Fruit fly (Drosophila melanogaster) whole organism, embryonic: Measurements from ENCODE around the gene CG13481.

ENCODE experiments used
- CG11247 ChIP-seq: fragments of 200-800 bp; sonication (Bioruptor generic); IDR thresholded peaks from 2 replicates; pipeline ENCODE4 v1.3.6; 2022; ENCODE audit warnings: missing biosample characterization, missing genetic modification characterization
- CG11504 ChIP-seq: fragments of 200-800 bp; sonication (Bioruptor generic); optimal IDR thresholded peaks from 3 replicates; lab custom pipeline; 2019; ENCODE audit warnings: missing biosample characterization, mild to moderate bottlenecking, missing genetic modification characterization, moderate library complexity
- CG1233 ChIP-seq: fragments of 200-800 bp; sonication (Bioruptor generic); optimal IDR thresholded peaks from 4 replicates; lab custom pipeline; 2018; ENCODE audit warnings: missing biosample characterization, mild to moderate bottlenecking, missing genetic modification characterization
- CG12391 ChIP-seq: fragments of 200-800 bp; sonication (Bioruptor generic); optimal IDR thresholded peaks from 3 replicates; lab custom pipeline; 2018; ENCODE audit warnings: missing biosample characterization, mild to moderate bottlenecking, missing genetic modification characterization, moderate library complexity
- CG13624 ChIP-seq: fragments of 200-800 bp; sonication (Bioruptor generic); optimal IDR thresholded peaks from 2 replicates; lab custom pipeline; 2016; ENCODE audit warnings: missing biosample characterization, missing genetic modification characterization
- CG13894 ChIP-seq: fragments of 200-800 bp; sonication (Bioruptor generic); optimal IDR thresholded peaks from 3 replicates; lab custom pipeline; 2018; ENCODE audit warnings: missing biosample characterization, mild to moderate bottlenecking, missing genetic modification characterization, moderate library complexity
- CG14667 ChIP-seq: fragments of 200-800 bp; sonication (Bioruptor generic); IDR thresholded peaks from 2 replicates; pipeline ENCODE4 v1.3.6; 2022; ENCODE audit warnings: missing biosample characterization, missing genetic modification characterization
- CG15479 ChIP-seq: fragments of 200-800 bp; sonication (Bioruptor generic); optimal IDR thresholded peaks from 3 replicates; lab custom pipeline; 2019; ENCODE audit warnings: missing biosample characterization, mild to moderate bottlenecking, missing genetic modification characterization, moderate library complexity
- CG15696 ChIP-seq: fragments of 200-800 bp; sonication (Bioruptor generic); optimal IDR thresholded peaks from 2 replicates; lab custom pipeline; 2019; ENCODE audit warnings: missing biosample characterization, mild to moderate bottlenecking, missing genetic modification characterization, moderate library complexity
- CG1603 ChIP-seq: fragments of 200-800 bp; sonication (Bioruptor generic); optimal IDR thresholded peaks from 2 replicates; lab custom pipeline; 2019; ENCODE audit warnings: missing biosample characterization, mild to moderate bottlenecking, missing genetic modification characterization, moderate library complexity
- CG17328 ChIP-seq: fragments of 200-800 bp; sonication (Bioruptor generic); IDR thresholded peaks from 2 replicates; pipeline ENCODE4 v1.3.6; 2022; ENCODE audit warnings: missing biosample characterization, missing genetic modification characterization
- CG17612 ChIP-seq: fragments of 200-800 bp; sonication (Bioruptor generic); IDR thresholded peaks from 2 replicates; pipeline ENCODE4 v1.3.6; 2022; ENCODE audit warnings: missing biosample characterization, missing genetic modification characterization
- CG18262 ChIP-seq: fragments of 200-800 bp; optimal IDR thresholded peaks from 3 replicates; lab custom pipeline; 2019; ENCODE audit warnings: missing biosample characterization, mild to moderate bottlenecking, missing genetic modification characterization, moderate library complexity
- CG31365 ChIP-seq: fragments of 200-800 bp; sonication (Bioruptor generic); optimal IDR thresholded peaks from 2 replicates; lab custom pipeline; 2018; ENCODE audit warnings: missing biosample characterization, mild to moderate bottlenecking, missing genetic modification characterization
- CG31388 ChIP-seq: fragments of 200-800 bp; sonication (Bioruptor generic); optimal IDR thresholded peaks from 2 replicates; lab custom pipeline; 2016; ENCODE audit warnings: missing biosample characterization, missing genetic modification characterization
- CG3163 ChIP-seq: fragments of 200-800 bp; sonication (Bioruptor generic); optimal IDR thresholded peaks from 3 replicates; lab custom pipeline; 2016; ENCODE audit warnings: missing biosample characterization, missing genetic modification characterization
- CG3281 ChIP-seq: fragments of 200-800 bp; sonication (Bioruptor generic); optimal IDR thresholded peaks from 3 replicates; lab custom pipeline; 2017; ENCODE audit warnings: missing biosample characterization, mild to moderate bottlenecking, missing genetic modification characterization
- CG33557 ChIP-seq: fragments of 200-800 bp; sonication (Bioruptor generic); optimal IDR thresholded peaks from 2 replicates; lab custom pipeline; 2019; ENCODE audit warnings: missing biosample characterization, mild to moderate bottlenecking, missing genetic modification characterization, moderate library complexity
- CG4617 ChIP-seq: fragments of 200-800 bp; sonication (Bioruptor generic); optimal IDR thresholded peaks from 3 replicates; lab custom pipeline; 2016; ENCODE audit warnings: missing biosample characterization, missing genetic modification characterization, borderline replicate concordance
- CG7839 ChIP-seq: fragments of 200-800 bp; sonication (Bioruptor generic); optimal IDR thresholded peaks from 3 replicates; lab custom pipeline; 2018; ENCODE audit warnings: missing biosample characterization, mild to moderate bottlenecking, missing genetic modification characterization, moderate library complexity
- CG8359 ChIP-seq: fragments of 200-800 bp; sonication (Bioruptor generic); optimal IDR thresholded peaks from 2 replicates; lab custom pipeline; 2017; ENCODE audit warnings: missing biosample characterization, mild to moderate bottlenecking, missing genetic modification characterization, borderline replicate concordance
- Dip2 ChIP-seq: fragments of 200-800 bp; sonication (Bioruptor generic); IDR thresholded peaks from 2 replicates; pipeline ENCODE4 v1.3.6; 2022; ENCODE audit warnings: missing biosample characterization, missing genetic modification characterization
- Dref ChIP-seq: fragments of 200-800 bp; sonication (Bioruptor generic); IDR thresholded peaks from 2 replicates; pipeline ENCODE4 v1.3.6; 2022; ENCODE audit warnings: missing biosample characterization, missing genetic modification characterization
- Ets65A ChIP-seq: fragments of 200-800 bp; sonication (Bioruptor generic); peaks from one replicate; lab custom pipeline; 2016; ENCODE audit warnings: missing biosample characterization, missing genetic modification characterization
- Gsc ChIP-seq: fragments of 200-800 bp; sonication (Bioruptor generic); IDR thresholded peaks from 2 replicates; pipeline ENCODE4 v1.3.6; 2022; ENCODE audit warnings: missing biosample characterization, missing genetic modification characterization
- H15 ChIP-seq: fragments of 200-800 bp; sonication (Bioruptor generic); IDR thresholded peaks from 3 replicates; pipeline ENCODE4 v1.3.6; 2022; ENCODE audit warnings: missing biosample characterization, missing genetic modification characterization
- HLH4C ChIP-seq: fragments of 200-800 bp; sonication (Bioruptor generic); IDR thresholded peaks from 3 replicates; pipeline ENCODE4 v1.3.6; 2022; ENCODE audit warnings: missing biosample characterization, missing genetic modification characterization; ENCODE audit not compliant: partially characterized antibody
- HmgZ ChIP-seq: fragments of 200-800 bp; sonication (Bioruptor generic); optimal IDR thresholded peaks from 2 replicates; lab custom pipeline; 2018; ENCODE audit warnings: missing biosample characterization, mild to moderate bottlenecking, missing genetic modification characterization
- Mad ChIP-seq: fragments of 200-800 bp; sonication (Bioruptor generic); optimal IDR thresholded peaks from 2 replicates; lab custom pipeline; 2016; ENCODE audit warnings: missing biosample characterization, missing genetic modification characterization
- Med ChIP-seq: fragments of 200-800 bp; sonication (Bioruptor generic); peaks from one replicate; lab custom pipeline; 2016; ENCODE audit warnings: missing biosample characterization, missing genetic modification characterization, mild to moderate bottlenecking, inconsistent platforms, moderate library complexity
- Poxn ChIP-seq: fragments of 200-800 bp; sonication (Bioruptor generic); IDR thresholded peaks from 2 replicates; pipeline ENCODE4 v1.3.6; 2022; ENCODE audit warnings: missing biosample characterization, missing genetic modification characterization
- Ptx1 ChIP-seq: fragments of 200-800 bp; sonication (Bioruptor generic); IDR thresholded peaks from 2 replicates; pipeline ENCODE4 v1.3.6; 2022; ENCODE audit warnings: missing biosample characterization, missing genetic modification characterization
- Scr ChIP-seq: fragments of 200-800 bp; sonication (Bioruptor generic); IDR thresholded peaks from 2 replicates; pipeline ENCODE4 v1.3.6; 2022; ENCODE audit warnings: missing biosample characterization, missing genetic modification characterization; ENCODE audit not compliant: partially characterized antibody
- TFAM ChIP-seq: fragments of 200-800 bp; sonication (Bioruptor generic); optimal IDR thresholded peaks from 2 replicates; lab custom pipeline; 2017; ENCODE audit warnings: missing biosample characterization, missing genetic modification characterization, inconsistent platforms
- ewg ChIP-seq: fragments of 200-800 bp; sonication (Bioruptor generic); optimal IDR thresholded peaks from 3 replicates; lab custom pipeline; 2017; ENCODE audit warnings: mild to moderate bottlenecking, missing biosample characterization, missing genetic modification reagents, missing genetic modification characterization
- fd102C ChIP-seq: fragments of 200-800 bp; sonication (Bioruptor generic); optimal IDR thresholded peaks from 2 replicates; lab custom pipeline; 2018; ENCODE audit warnings: missing biosample characterization, mild to moderate bottlenecking, missing genetic modification characterization, moderate library complexity
- hb ChIP-seq: fragments of 200-800 bp; sonication (Bioruptor generic); IDR thresholded peaks from 3 replicates; pipeline ENCODE4 v1.3.6; 2022; ENCODE audit warnings: missing biosample characterization, missing genetic modification characterization; ENCODE audit not compliant: partially characterized antibody
- inv ChIP-seq: fragments of 200-800 bp; sonication (Bioruptor generic); IDR thresholded peaks from 2 replicates; pipeline ENCODE4 v1.3.6; 2022; ENCODE audit warnings: missing biosample characterization, missing genetic modification characterization; ENCODE audit not compliant: partially characterized antibody
- knrl ChIP-seq: fragments of 200-800 bp; sonication (Bioruptor generic); IDR thresholded peaks from 3 replicates; pipeline ENCODE4 v1.3.6; 2022; ENCODE audit warnings: missing biosample characterization, missing genetic modification characterization; ENCODE audit not compliant: partially characterized antibody
- lov ChIP-seq, 2 experiments: fragments of 200-800 bp in 1 of 2; fragments of >200 bp in 1 of 2; sonication (Bioruptor generic) in 1 of 2; IDR thresholded peaks in 1 of 2; optimal IDR thresholded peaks in 1 of 2; 2 replicates in 1 of 2; 3 replicates in 1 of 2; pipeline versions ENCODE4 v1.3.6 to Lab custom; 2017 to 2022; ENCODE audit warnings: missing biosample characterization in 1 of 2, missing genetic modification characterization in 1 of 2
- mirr ChIP-seq: fragments of 200-800 bp; sonication (Bioruptor generic); optimal IDR thresholded peaks from 3 replicates; lab custom pipeline; 2018; ENCODE audit warnings: missing biosample characterization, mild to moderate bottlenecking, missing genetic modification characterization
- salm ChIP-seq: fragments of 200-800 bp; sonication (Bioruptor generic); optimal IDR thresholded peaks from 2 replicates; lab custom pipeline; 2018; ENCODE audit warnings: missing biosample characterization, mild to moderate bottlenecking, missing genetic modification characterization
- sc ChIP-seq, 3 experiments: fragments of >200 bp in 2 of 3; fragments of 200-800 bp in 1 of 3; sonication (Bioruptor generic) in 1 of 3; optimal IDR thresholded peaks; 2 replicates in 2 of 3; 3 replicates in 1 of 3; lab custom pipeline; 2017; ENCODE audit warnings: mild to moderate bottlenecking in 1 of 3, missing biosample characterization in 1 of 3, missing genetic modification characterization in 1 of 3, missing genetic modification reagents in 1 of 3
- sens ChIP-seq: fragments of 200-800 bp; sonication (Bioruptor generic); peaks from one replicate; lab custom pipeline; 2016; ENCODE audit warnings: missing biosample characterization, missing genetic modification characterization
- sqz ChIP-seq: fragments of 200-800 bp; sonication (Bioruptor generic); optimal IDR thresholded peaks from 3 replicates; lab custom pipeline; 2018; ENCODE audit warnings: missing biosample characterization, mild to moderate bottlenecking, missing genetic modification characterization
- tin ChIP-seq: fragments of 200-800 bp; sonication (Bioruptor generic); optimal IDR thresholded peaks from 3 replicates; lab custom pipeline; 2016; ENCODE audit warnings: missing biosample characterization, missing genetic modification characterization
- ttk ChIP-seq: fragments of 200-800 bp; sonication (Bioruptor generic); IDR thresholded peaks from 2 replicates; pipeline ENCODE4 v2.1.2; 2022; ENCODE audit warnings: missing biosample characterization, missing genetic modification characterization
- twi ChIP-seq: fragments of 200-800 bp; optimal IDR thresholded peaks from 2 replicates; lab custom pipeline; 2019; ENCODE audit warnings: missing biosample characterization, mild to moderate bottlenecking, missing genetic modification characterization, moderate library complexity
- vnd ChIP-seq: fragments of 200-800 bp; sonication (Bioruptor generic); IDR thresholded peaks from 3 replicates; pipeline ENCODE4 v1.3.6; 2022; ENCODE audit warnings: missing biosample characterization, missing genetic modification characterization; ENCODE audit not compliant: partially characterized antibody
- zen ChIP-seq: fragments of 200-800 bp; sonication (Bioruptor generic); optimal IDR thresholded peaks from 3 replicates; lab custom pipeline; 2018; ENCODE audit warnings: missing biosample characterization, mild to moderate bottlenecking, missing genetic modification characterization, moderate library complexity

Gene CG13481

DNA sequence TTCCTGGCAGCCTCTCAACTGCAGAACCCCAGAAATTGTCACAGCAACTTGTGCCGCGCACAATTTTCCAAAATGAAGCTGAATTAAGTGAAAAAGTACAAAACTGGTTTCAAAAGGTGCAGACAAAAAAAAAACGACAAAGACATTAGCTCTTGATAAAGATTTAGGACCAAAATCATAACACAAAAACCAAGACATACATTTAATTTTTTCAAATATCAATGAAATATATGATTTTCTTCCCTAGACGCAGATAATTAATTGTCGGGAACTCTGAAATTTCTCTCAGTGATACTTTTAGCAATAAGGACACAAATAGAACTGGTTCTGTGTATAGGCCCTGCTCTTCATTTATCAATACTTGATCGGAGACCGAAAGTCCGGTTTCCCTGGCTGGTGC, 4.8 kb downstream of the CG13481 start (continued):
- TF ChIP-seq CG12391 (tag; lab: Kevin White, UChicago) (peak; percentile 74), H15 (GFP tag; lab: Robert Waterston, UW) (0 out of 3 replicates have a peak, but pooled peaks have one; percentile 50), sc (optimal IDR thresholded peaks at IDR 0.05; lab: Kevin White, UChicago) (no peak), sc (GFP tag; optimal IDR thresholded peaks at IDR 0.05; lab: Kevin White, UChicago) (no peak), ewg (GFP tag; lab: Kevin White, UChicago) (peak; percentile 0), Dip2 (GFP tag; lab: Robert Waterston, UW) (no peak), CG15696 (tag; lab: Kevin White, UChicago) (peak; percentile 69), CG17612 (GFP tag; lab: Robert Waterston, UW) (no peak), sens (GFP tag; lab: Kevin White, UChicago) (peak; percentile 92), Scr (GFP tag; lab: Robert Waterston, UW) (no peak), CG18262 (peak; percentile 59), CG13894 (no peak), CG14667 (no peak), knrl (GFP tag; lab: Robert Waterston, UW) (no peak), Gsc (GFP tag; lab: Robert Waterston, UW) (no peak), sqz (GFP tag; lab: Kevin White, UChicago) (no peak), CG17328 (peak; percentile 78), ttk (GFP tag; lab: Robert Waterston, UW) (no peak), inv (GFP tag; lab: Robert Waterston, UW) (no peak), CG31365 (no peak), Mad (GFP tag; lab: Kevin White, UChicago) (no peak), CG13624 (GFP tag; lab: Kevin White, UChicago) (no peak), mirr (GFP tag; lab: Kevin White, UChicago) (no peak), CG11504 (tag; lab: Kevin White, UChicago) (peak; percentile 42), HmgZ (tag; lab: Kevin White, UChicago) (no peak), CG4617 (GFP tag; lab: Kevin White, UChicago) (no peak), Dref (GFP tag; lab: Robert Waterston, UW) (no peak), salm (tag; lab: Kevin White, UChicago) (no peak), zen (no peak), Ptx1 (GFP tag; lab: Robert Waterston, UW) (peak; percentile 40; the same call in 1 of the 2 replicates), tin (GFP tag; lab: Kevin White, UChicago) (peak; percentile 44), CG15479 (GFP tag; lab: Kevin White, UChicago) (no peak), vnd (no peak), twi (tag; lab: Kevin White, UChicago) (no peak), CG7839 (tag; lab: Kevin White, UChicago) (peak; percentile 46), CG3281 (GFP tag; lab: Kevin White, UChicago) (no peak), hb (GFP tag; lab: Robert Waterston, UW) (no peak), HLH4C (GFP tag; lab: Robert Waterston, UW) (no peak), CG33557 (peak; percentile 75), CG8359 (no peak), CG3163 (GFP tag; lab: Kevin White, UChicago) (no peak), CG1233 (GFP tag; lab: Kevin White, UChicago) (no peak), Ets65A (GFP tag; lab: Kevin White, UChicago) (no peak), CG31388 (GFP tag; lab: Kevin White, UChicago) (no peak), lov (optimal IDR thresholded peaks at IDR 0.05; lab: Kevin White, UChicago) (no peak), lov (GFP tag; IDR thresholded peaks at IDR 0.05; lab: Robert Waterston, UW) (no peak), CG1603 (peak; percentile 30), CG11247 (GFP tag; lab: Robert Waterston, UW) (no peak), fd102C (peak; percentile 52), TFAM (GFP tag; lab: Kevin White, UChicago) (no peak), Med (GFP tag; lab: Kevin White, UChicago) (no peak), Poxn (GFP tag; lab: Robert Waterston, UW) (no peak)
